Worm (Caenorhabditis elegans) whole organism, L1 larva: ENCODE data around the gene sup-18.

Experiments
- C04F5.9 ChIP-seq: sonication (generic microtip); optimal IDR thresholded peaks from 2 replicates; lab custom pipeline; 2016; ENCODE audit warnings: missing genetic modification characterization, missing compliant biosample characterization
- F16B12.6 ChIP-seq: fragments of 150-350 bp; optimal IDR thresholded peaks from 2 replicates; lab custom pipeline; 2014; ENCODE audit warnings: missing biosample characterization, missing genetic modification characterization
- Y116A8C.19 ChIP-seq: sonication (generic microtip); optimal IDR thresholded peaks from 2 replicates; lab custom pipeline; 2016; ENCODE audit warnings: missing compliant biosample characterization, missing genetic modification characterization, borderline replicate concordance
- ceh-63 ChIP-seq: fragments of 200-800 bp; sonication (Bioruptor generic); optimal IDR thresholded peaks from 2 replicates; lab custom pipeline; 2018; ENCODE audit warnings: mild to moderate bottlenecking, missing genetic modification characterization, missing compliant biosample characterization
- ces-1 ChIP-seq: fragments of 150-350 bp; optimal IDR thresholded peaks from 2 replicates; lab custom pipeline; 2014; ENCODE audit warnings: missing biosample characterization, missing genetic modification reagents, missing genetic modification characterization
- dpl-1 ChIP-seq, 3 experiments: fragments of 150-350 bp in 2 of 3; sonication (generic microtip) in 1 of 3; optimal IDR thresholded peaks; 2 replicates each; lab custom pipeline; 2014 to 2017; ENCODE audit warnings: missing biosample characterization in 3 of 3, missing genetic modification characterization in 3 of 3, missing genetic modification reagents in 3 of 3
- efl-1 ChIP-seq, 4 experiments: fragments of 150-350 bp; optimal IDR thresholded peaks in 3 of 4; peaks in 1 of 4; 1 replicate in 1 of 4; 2 replicates in 3 of 4; lab custom pipeline; 2014; ENCODE audit warnings: missing biosample characterization in 2 of 4, missing genetic modification characterization in 2 of 4, missing genetic modification reagents in 2 of 4
- efl-3 ChIP-seq: fragments of 200-800 bp; sonication (Bioruptor generic); optimal IDR thresholded peaks from 2 replicates; lab custom pipeline; 2018; ENCODE audit warnings: mild to moderate bottlenecking, missing genetic modification characterization, missing compliant biosample characterization
- elt-2 ChIP-seq: sonication (generic microtip); optimal IDR thresholded peaks from 2 replicates; lab custom pipeline; 2016; ENCODE audit warnings: missing genetic modification characterization, mild to moderate bottlenecking, inconsistent platforms, missing compliant biosample characterization, missing genetic modification reagents
- elt-3 ChIP-seq, 6 experiments: fragments of 150-350 bp in 1 of 6; sonication (generic microtip); optimal IDR thresholded peaks; 2 replicates each; lab custom pipeline; 2017 to 2018; ENCODE audit warnings: missing biosample characterization in 6 of 6, missing genetic modification characterization in 6 of 6, inconsistent platforms in 1 of 6
- ets-5 ChIP-seq: fragments of 200-800 bp; sonication (Bioruptor generic); IDR thresholded peaks from 2 replicates; pipeline ENCODE4 v1.3.6; 2022; ENCODE audit warnings: missing genetic modification characterization, missing compliant biosample characterization
- fkh-8 ChIP-seq: sonication (generic microtip); optimal IDR thresholded peaks from 2 replicates; lab custom pipeline; 2016; ENCODE audit warnings: mild to moderate bottlenecking, missing genetic modification characterization, missing compliant biosample characterization
- grh-1 ChIP-seq: fragments of 200-800 bp; sonication (Bioruptor generic); IDR thresholded peaks from 2 replicates; pipeline ENCODE4 v1.3.6; 2022; ENCODE audit warnings: missing genetic modification reagents, missing genetic modification characterization, missing compliant biosample characterization
- hlh-17 ChIP-seq: fragments of 200-800 bp; sonication (Bioruptor generic); optimal IDR thresholded peaks from 2 replicates; lab custom pipeline; 2018; ENCODE audit warnings: missing genetic modification characterization, mild to moderate bottlenecking, missing compliant biosample characterization, moderate library complexity, borderline replicate concordance
- hlh-4 ChIP-seq: sonication (generic microtip); optimal IDR thresholded peaks from 2 replicates; lab custom pipeline; 2016; ENCODE audit warnings: mild to moderate bottlenecking, missing genetic modification characterization, missing compliant biosample characterization
- jun-1 ChIP-seq: fragments of 150-350 bp; optimal IDR thresholded peaks from 2 replicates; lab custom pipeline; 2014; ENCODE audit warnings: missing biosample characterization, missing genetic modification reagents, missing genetic modification characterization
- lin-13 ChIP-seq: fragments of 150-350 bp; optimal IDR thresholded peaks from 2 replicates; lab custom pipeline; 2014; ENCODE audit warnings: missing biosample characterization, missing genetic modification reagents, missing genetic modification characterization
- lin-14 ChIP-seq: fragments of 200-800 bp; sonication (Bioruptor generic); optimal IDR thresholded peaks from 2 replicates; lab custom pipeline; 2018; ENCODE audit warnings: mild to moderate bottlenecking, missing genetic modification characterization, moderate library complexity, missing compliant biosample characterization
- lin-35 ChIP-seq, 2 experiments: fragments of 150-350 bp; optimal IDR thresholded peaks; 2 replicates each; lab custom pipeline; 2014; ENCODE audit warnings: missing biosample characterization in 2 of 2, missing genetic modification characterization in 2 of 2, missing genetic modification reagents in 2 of 2
- mab-9 ChIP-seq: fragments of 200-800 bp; sonication (Bioruptor generic); IDR thresholded peaks from 2 replicates; pipeline ENCODE4 v1.3.6; 2022; ENCODE audit warnings: missing genetic modification reagents, missing genetic modification characterization, missing compliant biosample characterization
- nhr-77 ChIP-seq: fragments of 150-350 bp; optimal IDR thresholded peaks from 2 replicates; lab custom pipeline; 2014; ENCODE audit warnings: missing biosample characterization, missing genetic modification characterization
- nhr-90 ChIP-seq: sonication (generic microtip); optimal IDR thresholded peaks from 2 replicates; lab custom pipeline; 2016; ENCODE audit warnings: mild to moderate bottlenecking, missing genetic modification characterization, missing compliant biosample characterization; ENCODE audit not compliant: poor library complexity
- skn-1 ChIP-seq: fragments of 150-350 bp; optimal IDR thresholded peaks from 2 replicates; lab custom pipeline; 2014; ENCODE audit warnings: missing biosample characterization, missing genetic modification characterization
- swsn-7 ChIP-seq: sonication (generic microtip); optimal IDR thresholded peaks from 2 replicates; lab custom pipeline; 2016; ENCODE audit warnings: missing genetic modification characterization, missing compliant biosample characterization
- tbx-2 ChIP-seq: sonication (generic microtip); optimal IDR thresholded peaks from 2 replicates; lab custom pipeline; 2016; ENCODE audit warnings: missing genetic modification characterization, missing compliant biosample characterization
- tlp-1 ChIP-seq: fragments of 150-350 bp; optimal IDR thresholded peaks from 2 replicates; lab custom pipeline; 2014; ENCODE audit warnings: missing biosample characterization, missing genetic modification characterization
- unc-62 ChIP-seq: fragments of 150-350 bp; optimal IDR thresholded peaks from 2 replicates; lab custom pipeline; 2014; ENCODE audit warnings: missing biosample characterization, missing genetic modification reagents, missing genetic modification characterization
- unc-86 ChIP-seq: sonication (generic microtip); optimal IDR thresholded peaks from 2 replicates; lab custom pipeline; 2016; ENCODE audit warnings: missing genetic modification characterization, missing compliant biosample characterization
- unc-98 ChIP-seq: fragments of 200-800 bp; sonication (Bioruptor generic); IDR thresholded peaks from 2 replicates; pipeline ENCODE4 v1.3.6; 2022; ENCODE audit warnings: missing genetic modification characterization, missing compliant biosample characterization
- vab-15 ChIP-seq: sonication (generic microtip); optimal IDR thresholded peaks from 2 replicates; lab custom pipeline; 2017; ENCODE audit warnings: missing genotype, mild to moderate bottlenecking, missing genetic modification characterization, missing compliant biosample characterization
- zip-4 ChIP-seq: fragments of 200-800 bp; sonication (Bioruptor generic); optimal IDR thresholded peaks from 2 replicates; lab custom pipeline; 2018; ENCODE audit warnings: mild to moderate bottlenecking, missing genetic modification characterization, moderate library complexity, missing compliant biosample characterization
- ztf-11 ChIP-seq, 2 experiments: sonication (generic microtip); optimal IDR thresholded peaks; 2 replicates each; lab custom pipeline; 2016 to 2017; ENCODE audit warnings: missing genetic modification characterization in 2 of 2, missing biosample characterization in 1 of 2, missing compliant biosample characterization in 1 of 2

The sup-18 gene

DNA sequence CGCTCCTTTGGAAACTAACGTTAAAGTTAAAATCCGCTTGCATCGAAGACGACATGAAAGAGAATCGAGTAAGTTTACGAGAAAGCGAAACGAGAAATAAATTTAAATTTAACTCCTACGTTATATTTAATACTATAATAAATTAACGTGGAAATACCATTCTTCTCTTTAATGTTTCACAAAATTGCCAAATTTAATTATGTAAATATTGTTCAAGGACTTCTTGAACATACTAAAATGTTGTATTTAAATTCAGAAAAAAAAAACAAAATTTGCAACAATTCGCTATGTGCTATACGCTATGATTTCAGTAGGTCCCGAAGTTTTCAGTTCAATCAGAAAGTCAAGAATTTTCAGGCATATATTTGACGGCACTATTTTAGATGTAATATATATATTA is 18.2 kb upstream of the sup-18 start, which contains the start of gene ZK688.10:
TSS of gene ZK688.10 (minus strand) at position 101 of the 400 bp plus-strand sequence.
- no peak for TF ChIP-seq jun-1 (tag; lab: Kevin White, UChicago)
- TF ChIP-seq zip-4 = no peak
- TF ChIP-seq tlp-1 (tag; lab: Kevin White, UChicago) = no peak
- TF ChIP-seq hlh-4 (tag; lab: Kevin White, UChicago) = no peak
- TF ChIP-seq ets-5 (GFP tag; lab: Robert Waterston, UW) = no peak
- TF ChIP-seq vab-15 (tag; lab: Kevin White, UChicago) = no peak
- TF ChIP-seq lin-35 (GFP tag; optimal IDR thresholded peaks at IDR 0.05; lab: Kevin White, UChicago) = no peak
- TF ChIP-seq grh-1 (GFP tag; lab: Robert Waterston, UW) = no peak
- no peak for TF ChIP-seq swsn-7 (tag; lab: Kevin White, UChicago)
- no peak for TF ChIP-seq unc-86 (tag; lab: Kevin White, UChicago)
- no peak for TF ChIP-seq hlh-17 (GFP tag; lab: Kevin White, UChicago)
- no peak for TF ChIP-seq elt-3 (tag; optimal IDR thresholded peaks at IDR 0.05; lab: Kevin White, UChicago)
- TF ChIP-seq ztf-11 (tag; optimal IDR thresholded peaks at IDR 0.05; lab: Kevin White, UChicago) = no peak
- no peak for TF ChIP-seq efl-3 (GFP tag; lab: Kevin White, UChicago)
- TF ChIP-seq skn-1 (tag; lab: Kevin White, UChicago) = no peak
- TF ChIP-seq lin-13 = no peak
- TF ChIP-seq C04F5.9 (tag; lab: Kevin White, UChicago) = no peak
- no peak for TF ChIP-seq tbx-2 (tag; lab: Kevin White, UChicago)
- no peak for TF ChIP-seq lin-14
- TF ChIP-seq mab-9 = no peak

DNA sequence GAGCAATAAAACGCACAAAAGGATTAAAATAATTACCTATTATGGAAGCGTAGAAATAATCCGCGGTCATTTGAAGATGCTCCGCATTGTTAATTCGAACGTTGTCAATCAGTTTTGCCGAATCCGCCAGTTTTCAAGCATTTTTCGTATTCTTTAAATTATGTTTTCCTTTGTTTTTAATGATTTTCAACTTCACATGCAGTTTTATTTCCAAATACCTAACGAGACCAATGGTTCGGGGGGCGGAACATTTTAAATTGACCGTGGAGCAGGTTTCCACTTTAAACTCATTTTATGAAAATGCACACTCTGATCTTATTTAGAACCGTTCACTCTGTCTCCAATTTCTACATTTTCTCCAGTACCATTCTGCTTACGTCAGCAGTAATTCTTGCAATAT is 16.0 kb upstream of the sup-18 start, which contains the start of gene ZK688.4:
TSS of gene ZK688.4 (plus strand) at position 301 of the 400 bp plus-strand sequence.
- TF ChIP-seq Y116A8C.19 (tag; lab: Kevin White, UChicago) = no peak
- no peak for TF ChIP-seq ceh-63 (GFP tag; lab: Kevin White, UChicago)
- TF ChIP-seq efl-3 (GFP tag; lab: Kevin White, UChicago) = no peak
- TF ChIP-seq skn-1 (tag; lab: Kevin White, UChicago) = no peak

DNA sequence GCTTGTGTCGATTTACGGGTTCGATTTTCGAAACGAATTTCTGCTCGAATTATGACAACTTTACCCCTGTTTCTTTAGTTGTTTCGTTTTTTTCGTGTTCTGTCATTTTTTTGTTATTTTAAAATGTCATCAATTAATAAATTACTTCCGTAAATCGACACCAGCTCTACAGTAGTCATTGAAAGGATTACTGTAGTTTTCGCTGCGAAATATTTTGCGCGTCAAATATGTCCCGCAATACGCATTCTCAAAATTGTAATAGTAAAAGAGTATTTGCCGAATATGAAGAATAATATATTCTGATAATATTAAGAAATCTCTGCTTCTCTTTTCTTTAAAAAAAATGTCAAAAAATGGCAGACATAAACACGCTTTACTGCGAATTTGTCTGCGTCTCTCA is 14.5 kb upstream of the sup-18 start:
- TF ChIP-seq fkh-8 (tag; lab: Kevin White, UChicago) (peak; percentile 27), unc-98 (no peak), efl-1 (optimal IDR thresholded peaks at IDR 0.05; lab: Kevin White, UChicago) (no peak), efl-1 (GFP tag; optimal IDR thresholded peaks at IDR 0.05 in 1 of 2; lab: Kevin White, UChicago) (peak in 1 of 2 experiments; percentile 54)

DNA sequence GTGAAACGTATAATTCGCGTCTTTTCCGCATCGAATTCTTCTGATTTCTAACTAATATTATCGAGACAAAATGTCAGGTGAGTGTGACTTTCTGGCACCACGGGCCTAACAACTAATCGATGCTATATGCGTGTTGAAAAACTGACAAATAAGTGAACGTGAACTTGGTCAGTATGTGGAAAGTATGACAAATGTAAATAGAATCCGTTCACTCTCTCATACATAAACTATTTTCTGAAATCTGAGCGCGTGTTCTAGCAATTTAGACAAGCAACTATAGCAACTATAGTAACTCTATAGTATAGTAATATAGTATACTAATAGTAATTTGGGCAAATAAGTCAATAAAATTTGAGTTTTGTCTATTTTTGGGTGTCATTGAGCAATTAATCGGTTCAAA is 13.6 kb upstream of the sup-18 start:
- no peak for TF ChIP-seq F16B12.6 (tag; lab: Kevin White, UChicago)
- no peak for TF ChIP-seq dpl-1 (GFP tag; optimal IDR thresholded peaks at IDR 0.05; lab: Kevin White, UChicago)
- TF ChIP-seq nhr-77 (tag; lab: Kevin White, UChicago) = no peak
- no peak for TF ChIP-seq ets-5 (GFP tag; lab: Robert Waterston, UW)
- TF ChIP-seq ces-1 (GFP tag; lab: Kevin White, UChicago) = no peak
- no peak for TF ChIP-seq tlp-1 (tag; lab: Kevin White, UChicago)
- no peak for TF ChIP-seq elt-2 (tag; lab: Kevin White, UChicago)
- no peak for TF ChIP-seq unc-62 (GFP tag; lab: Kevin White, UChicago)
- TF ChIP-seq nhr-90 = no peak
